Worm (Caenorhabditis elegans): ENCODE measurements around the gene col-88.

ce11 chrIII:51622-52021 is 10.8 kb downstream of the col-88 start:
- TF ChIP-seq ceh-6 (GFP tag; optimal IDR thresholded peaks at IDR 0.05) (no peak), ama-1 (optimal IDR thresholded peaks at IDR 0.05) (no peak), ceh-19 (GFP tag; optimal IDR thresholded peaks at IDR 0.05) (no peak), nfya-1 (tag; optimal IDR thresholded peaks at IDR 0.05) (no peak), sox-4 (tag; optimal IDR thresholded peaks at IDR 0.05) (no peak), hlh-30 (tag; optimal IDR thresholded peaks at IDR 0.05; ENCODE audit: insufficient read depth) (no peak), ref-2 (tag; optimal IDR thresholded peaks at IDR 0.05) (no peak)

Data from whole organism, late embryonic.